Fruit fly (Drosophila melanogaster) whole organism, prepupa: ENCODE data around the gene CG17344.

Experiments
- CG32006 ChIP-seq: fragments of 200-800 bp; sonication (Bioruptor generic); optimal IDR thresholded peaks from 3 replicates; lab custom pipeline; 2017; ENCODE audit warnings: missing biosample characterization, mild to moderate bottlenecking, missing genetic modification characterization
- CG8119 ChIP-seq: fragments of 200-800 bp; sonication (Bioruptor generic); IDR thresholded peaks from 3 replicates; pipeline ENCODE4 v1.3.6; 2022; ENCODE audit warnings: missing biosample characterization, missing genetic modification characterization
- CG8632 ChIP-seq: fragments of 200-800 bp; sonication (Bioruptor generic); optimal IDR thresholded peaks from 3 replicates; lab custom pipeline; 2016; ENCODE audit warnings: missing biosample characterization, missing genetic modification characterization
- CG9139 ChIP-seq: fragments of 200-800 bp; sonication (Bioruptor generic); optimal IDR thresholded peaks from 3 replicates; lab custom pipeline; 2017; ENCODE audit warnings: missing biosample characterization, mild to moderate bottlenecking, missing genetic modification characterization
- Eip93F ChIP-seq: fragments of 200-800 bp; sonication (Bioruptor generic); optimal IDR thresholded peaks from 2 replicates; lab custom pipeline; 2016; ENCODE audit warnings: missing biosample characterization, mild to moderate bottlenecking, missing genetic modification characterization
- Ets96B ChIP-seq: fragments of 200-800 bp; optimal IDR thresholded peaks from 2 replicates; lab custom pipeline; 2019; ENCODE audit warnings: missing biosample characterization, mild to moderate bottlenecking, missing genetic modification characterization, moderate library complexity
- net ChIP-seq: fragments of 200-800 bp; sonication (Bioruptor generic); optimal IDR thresholded peaks from 3 replicates; lab custom pipeline; 2016; ENCODE audit warnings: missing biosample characterization, missing genetic modification characterization

DNA sequence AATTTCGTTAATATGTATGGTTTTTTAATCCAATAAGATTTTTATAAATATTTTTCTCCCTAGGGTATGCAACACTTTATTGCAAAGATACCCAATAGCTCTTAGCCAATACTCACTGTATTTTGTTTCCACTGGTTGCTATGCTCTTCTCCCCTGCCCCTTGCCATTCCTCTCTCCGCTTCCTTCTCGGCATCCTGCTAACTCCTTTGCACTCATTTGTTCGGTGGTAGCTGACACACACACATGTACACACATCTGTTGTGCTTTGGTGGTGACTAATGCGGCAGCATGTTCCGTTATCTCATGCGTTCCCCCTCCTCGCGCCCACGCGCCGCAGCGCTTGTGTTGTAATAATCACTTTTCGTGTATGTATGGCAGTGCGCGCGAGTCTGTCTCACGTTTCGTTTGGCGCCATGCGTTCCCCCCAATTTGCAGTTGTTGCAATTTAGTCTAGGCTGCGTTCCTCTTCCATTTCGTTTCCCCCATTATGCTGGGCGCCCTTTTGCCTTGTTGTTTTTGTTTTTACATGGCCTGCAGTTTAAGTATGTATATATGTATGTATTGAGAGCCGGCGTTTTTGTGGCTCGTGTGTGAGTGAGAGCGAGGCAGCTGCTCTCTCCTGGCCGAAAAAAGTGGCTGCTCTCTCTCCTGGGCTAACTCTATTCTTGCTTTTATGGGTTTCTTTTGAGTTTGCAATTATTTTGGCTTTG lies 33.1 kb downstream of the CG17344 start, which contains the start of gene Polr1D:
- no peak for TF ChIP-seq CG8632 (GFP tag; lab: Kevin White, UChicago)
- no peak for TF ChIP-seq CG9139 (GFP tag; lab: Kevin White, UChicago)
- TF ChIP-seq CG32006 (GFP tag; lab: Kevin White, UChicago): peak; percentile 38
- peak; percentile 54 for TF ChIP-seq Ets96B (tag; lab: Kevin White, UChicago)
- TF ChIP-seq Eip93F (GFP tag; lab: Kevin White, UChicago): no peak
- TF ChIP-seq net: no peak
- 0 out of 3 replicates have a peak, but pooled peaks have one; percentile 30 for TF ChIP-seq CG8119 (GFP tag; lab: Robert Waterston, UW)
